Worm (Caenorhabditis elegans) whole organism, L4/young adult: ENCODE data around the gene cky-1.

ENCODE experiments used
- W03F9.2 ChIP-seq: fragments of 150-350 bp; optimal IDR thresholded peaks from 2 replicates; lab custom pipeline; 2014; ENCODE audit warnings: missing biosample characterization, missing genetic modification characterization
- dao-5 ChIP-seq: sonication (generic microtip); optimal IDR thresholded peaks from 2 replicates; lab custom pipeline; 2016; ENCODE audit warnings: missing genotype, missing genetic modification characterization, moderate library complexity, missing compliant biosample characterization
- him-1 ChIP-seq: sonication (generic microtip); optimal IDR thresholded peaks from 2 replicates; lab custom pipeline; 2016; ENCODE audit warnings: missing genotype, missing genetic modification reagents, missing genetic modification characterization, missing compliant biosample characterization

The cky-1 gene

DNA sequence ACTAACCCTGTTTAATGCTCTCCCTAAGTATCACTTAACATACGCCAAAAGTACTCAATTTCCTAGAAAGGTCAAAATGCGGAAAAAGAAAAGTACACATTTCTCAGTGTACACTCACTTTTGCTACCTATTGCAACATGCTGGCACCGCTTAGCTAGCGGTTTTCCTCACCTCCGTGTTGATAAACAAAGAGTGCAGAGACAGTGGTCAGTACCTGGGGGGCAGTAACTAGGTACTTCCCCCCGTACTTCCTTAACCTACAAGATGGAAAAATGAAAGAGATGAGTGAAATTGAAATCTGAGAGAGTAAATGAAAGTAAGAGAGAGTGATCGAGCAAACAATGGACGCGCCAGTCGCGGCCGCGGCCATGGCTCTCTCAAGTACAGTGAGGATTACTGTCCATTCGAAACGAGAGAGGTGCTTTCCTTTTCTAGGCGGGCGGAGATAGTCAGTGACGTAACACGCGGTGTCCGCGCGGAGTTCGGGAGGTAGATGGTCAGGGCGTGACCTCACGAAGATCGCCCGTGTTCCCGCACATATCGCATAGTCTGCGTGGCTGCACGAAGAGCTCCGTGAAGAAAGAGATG, at the start of gene cky-1:
Gene cky-1, plus strand, starts transcription at position 538 of the 588 bp plus-strand sequence.
- TF ChIP-seq W03F9.2 (tag; lab: Kevin White, UChicago) (no peak), him-1 (tag; lab: Kevin White, UChicago) (no peak), dao-5 (no peak)

DNA sequence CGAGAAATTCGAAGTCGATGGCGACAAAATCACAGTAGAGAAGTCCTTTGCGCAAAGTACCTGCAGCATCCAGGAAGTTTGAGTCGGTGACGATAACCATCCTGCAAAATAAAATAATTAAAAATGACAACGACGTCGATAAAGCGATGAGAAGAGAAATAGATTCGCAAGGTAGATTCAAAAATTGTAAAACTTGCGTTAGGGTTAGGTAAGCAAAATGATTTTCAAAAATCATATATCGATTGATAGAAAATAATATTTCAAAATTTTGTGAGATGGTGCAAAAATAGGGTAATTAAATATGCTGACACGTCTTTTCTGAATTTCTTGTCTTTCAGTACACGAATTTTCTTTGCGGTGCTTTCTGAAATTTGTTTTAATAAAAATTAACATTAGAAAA, 41.3 kb upstream of the cky-1 start, which contains the start of gene parn-1:
Gene parn-1, minus strand, starts transcription at position 101 of the 400 bp plus-strand sequence.
- TF ChIP-seq him-1 (tag; lab: Kevin White, UChicago) (no peak), W03F9.2 (tag; lab: Kevin White, UChicago) (no peak), dao-5 (no peak)

DNA sequence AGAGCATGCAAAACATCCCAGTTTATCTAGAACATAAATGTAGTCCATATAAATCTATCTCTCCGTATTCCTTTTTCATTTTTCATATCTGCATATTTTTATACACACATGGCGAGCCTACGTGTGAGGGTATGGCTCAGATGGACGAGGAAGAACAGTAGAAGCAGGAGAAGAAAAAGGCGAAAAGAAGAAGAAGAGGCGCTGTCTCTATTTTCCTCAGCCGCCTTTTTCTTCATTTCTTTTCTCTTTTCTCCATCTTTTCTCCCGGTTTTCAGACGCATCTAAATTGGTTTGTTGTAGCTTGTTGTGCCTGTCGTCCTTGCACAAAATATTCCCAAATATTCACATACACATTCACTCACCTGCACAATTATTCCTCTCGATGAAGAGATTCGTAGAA, 40.5 kb upstream of the cky-1 start, which contains the start of gene K10C8.4:
Gene K10C8.4, plus strand, starts transcription at position 301 of the 400 bp plus-strand sequence.
- TF ChIP-seq W03F9.2 (tag; lab: Kevin White, UChicago) (no peak), dao-5 (no peak), him-1 (tag; lab: Kevin White, UChicago) (no peak)

DNA sequence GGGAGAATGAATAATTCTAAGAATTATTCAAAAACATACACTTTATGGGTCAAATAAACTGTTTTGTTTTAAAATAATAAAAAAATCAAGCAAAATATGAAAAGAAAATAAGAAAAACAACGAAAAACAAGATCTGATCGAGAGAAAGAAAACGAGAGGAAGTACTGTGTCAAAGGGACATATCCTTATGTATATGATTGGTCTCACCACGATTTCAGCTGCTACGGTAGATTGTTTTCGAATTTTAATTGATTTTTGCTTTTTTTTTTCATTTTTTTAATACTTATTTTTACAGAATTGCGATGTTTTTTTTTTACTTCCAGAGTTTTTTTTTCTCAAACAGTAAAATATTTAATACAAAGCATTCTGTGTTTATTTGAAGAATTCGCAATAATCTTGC, 39.7 kb upstream of the cky-1 start:
- peak; percentile 62 for TF ChIP-seq W03F9.2 (tag; lab: Kevin White, UChicago)
- no peak for TF ChIP-seq him-1 (tag; lab: Kevin White, UChicago)
- no peak for TF ChIP-seq dao-5

DNA sequence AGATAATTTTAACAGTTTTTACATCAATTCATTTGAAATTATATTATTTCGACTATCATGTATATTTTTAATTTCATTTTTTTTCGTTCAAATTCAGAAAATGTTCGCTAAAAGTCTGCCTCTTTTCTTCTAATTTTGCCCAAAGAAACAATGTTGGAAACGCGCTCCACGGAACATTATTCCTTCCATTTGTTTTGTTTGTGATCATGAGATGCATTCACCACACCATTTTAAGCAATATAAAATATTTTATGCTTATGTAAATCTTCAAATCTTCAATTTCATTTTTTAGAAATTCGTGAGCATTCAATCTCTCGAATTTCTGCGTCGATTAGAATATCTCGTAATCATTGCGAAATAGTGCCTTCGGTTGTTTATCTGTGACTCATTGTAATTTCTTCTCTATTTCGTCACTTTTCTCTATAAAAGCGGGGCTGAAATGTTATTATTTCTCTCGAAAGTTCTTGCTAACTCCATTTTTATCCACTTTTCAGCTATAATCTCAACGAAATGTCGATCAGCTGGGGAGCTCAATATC, 39.1 kb upstream of the cky-1 start, which contains the start of gene istr-1:
Gene istr-1, plus strand, starts transcription at position 495 of the 538 bp plus-strand sequence.
- TF ChIP-seq W03F9.2 (tag; lab: Kevin White, UChicago) (no peak), dao-5 (no peak), him-1 (tag; lab: Kevin White, UChicago) (no peak)

DNA sequence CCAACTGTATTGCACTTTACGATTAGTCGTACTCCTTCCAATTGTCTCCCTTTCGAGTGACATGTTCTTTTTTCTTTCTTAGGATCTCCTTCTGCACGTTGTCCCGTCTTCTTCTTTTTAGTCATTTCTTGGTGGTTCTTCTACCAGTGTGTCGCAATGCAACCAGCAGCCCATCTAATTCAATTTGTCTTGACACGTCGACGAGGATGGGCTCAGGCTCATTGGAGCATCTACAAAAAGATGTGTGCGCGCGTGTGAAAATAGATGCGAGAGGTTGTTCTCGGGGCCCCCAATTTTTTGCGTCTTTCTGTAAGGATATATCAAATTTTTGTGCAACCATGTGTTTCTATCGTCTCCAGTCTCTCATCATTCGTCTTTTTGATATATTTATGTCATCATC, 34.9 kb upstream of the cky-1 start:
- TF ChIP-seq him-1 (tag; lab: Kevin White, UChicago) = no peak
- no peak for TF ChIP-seq dao-5
- TF ChIP-seq W03F9.2 (tag; lab: Kevin White, UChicago) = no peak

DNA sequence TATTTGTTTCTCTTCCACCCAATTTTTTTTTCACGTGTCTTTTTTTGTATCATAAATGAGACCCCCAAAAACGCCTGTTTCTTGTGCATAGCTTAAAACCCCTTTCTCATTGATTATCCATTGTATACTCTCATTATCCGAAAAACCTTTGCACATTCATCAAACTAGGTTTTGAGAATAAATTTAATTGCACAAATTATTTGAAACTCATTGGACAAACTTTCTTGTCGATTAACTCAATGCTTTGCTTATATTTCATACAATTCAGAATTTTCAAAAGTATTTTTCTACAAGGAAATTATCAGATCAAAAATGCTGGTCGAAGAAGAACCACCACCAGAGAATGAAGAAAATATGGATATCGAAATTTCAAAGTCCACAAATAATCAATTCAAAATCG, 32.4 kb upstream of the cky-1 start, which contains the start of gene R11D1.1:
Gene R11D1.1, plus strand, starts transcription at position 301 of the 400 bp plus-strand sequence.
- TF ChIP-seq him-1 (tag; lab: Kevin White, UChicago) (no peak), dao-5 (no peak), W03F9.2 (tag; lab: Kevin White, UChicago) (no peak)

DNA sequence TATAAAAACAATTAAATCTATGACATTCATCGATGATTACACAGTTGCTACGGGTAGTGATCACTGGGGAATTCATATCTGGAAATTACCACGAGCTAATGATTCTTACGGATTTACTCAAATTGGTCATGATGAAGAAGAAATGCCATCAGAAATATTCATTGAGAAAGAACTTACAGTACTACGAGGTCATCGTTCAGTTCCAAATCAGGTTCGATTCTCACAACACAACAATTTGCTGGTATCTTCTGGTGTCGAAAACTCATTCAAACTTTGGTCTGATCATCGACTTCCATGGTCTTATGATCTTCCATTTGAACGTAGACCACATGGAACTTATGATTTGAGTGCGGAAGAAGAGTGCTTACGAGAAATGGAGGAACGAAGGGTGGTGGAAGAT, 30.0 kb upstream of the cky-1 start:
- TF ChIP-seq him-1 (tag; lab: Kevin White, UChicago) = no peak
- TF ChIP-seq W03F9.2 (tag; lab: Kevin White, UChicago) = no peak
- TF ChIP-seq dao-5 = no peak

DNA sequence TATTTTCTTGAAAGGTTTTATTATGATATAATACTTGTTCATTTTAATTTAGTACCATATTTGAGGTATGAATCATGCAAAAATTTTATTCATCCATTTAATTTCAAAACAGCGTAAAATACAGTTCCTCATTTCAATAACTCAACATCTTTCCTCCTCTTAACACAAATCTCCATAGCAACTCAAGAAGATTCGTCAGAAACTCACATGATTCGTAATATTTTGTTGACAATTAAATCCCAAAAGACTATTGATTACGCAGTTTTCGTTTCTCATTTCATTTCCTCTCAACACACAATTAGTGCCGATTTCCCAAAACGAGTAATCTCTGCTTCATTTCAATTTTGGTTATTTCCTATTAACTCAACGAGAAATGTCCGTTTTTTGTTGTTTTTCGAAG, 28.2 kb upstream of the cky-1 start, which contains the start of gene R11D1.2:
Gene R11D1.2, plus strand, starts transcription at position 301 of the 400 bp plus-strand sequence.
- no peak for TF ChIP-seq him-1 (tag; lab: Kevin White, UChicago)
- no peak for TF ChIP-seq W03F9.2 (tag; lab: Kevin White, UChicago)
- TF ChIP-seq dao-5 = no peak

DNA sequence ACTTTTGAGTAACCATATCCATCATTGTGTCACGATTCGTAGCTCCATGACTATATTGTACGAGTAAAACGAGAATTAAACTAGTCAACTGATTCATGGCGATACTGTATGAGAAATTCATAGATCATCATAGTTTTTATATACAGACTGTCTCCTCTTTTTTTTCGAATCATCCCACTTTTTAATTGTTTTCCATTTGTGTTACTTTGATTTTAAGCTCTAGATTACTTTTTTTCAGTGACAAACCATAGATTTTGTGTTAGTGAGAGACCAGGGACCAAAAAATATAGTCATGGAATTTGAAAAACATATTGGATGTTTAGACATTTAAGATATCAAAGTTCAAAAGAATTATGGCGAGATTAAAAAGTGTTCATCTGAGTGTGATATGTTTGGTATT, 24.5 kb upstream of the cky-1 start, which contains the start of gene R11D1.3:
Gene R11D1.3, minus strand, starts transcription at position 101 of the 400 bp plus-strand sequence.
- TF ChIP-seq W03F9.2 (tag; lab: Kevin White, UChicago) = no peak

DNA sequence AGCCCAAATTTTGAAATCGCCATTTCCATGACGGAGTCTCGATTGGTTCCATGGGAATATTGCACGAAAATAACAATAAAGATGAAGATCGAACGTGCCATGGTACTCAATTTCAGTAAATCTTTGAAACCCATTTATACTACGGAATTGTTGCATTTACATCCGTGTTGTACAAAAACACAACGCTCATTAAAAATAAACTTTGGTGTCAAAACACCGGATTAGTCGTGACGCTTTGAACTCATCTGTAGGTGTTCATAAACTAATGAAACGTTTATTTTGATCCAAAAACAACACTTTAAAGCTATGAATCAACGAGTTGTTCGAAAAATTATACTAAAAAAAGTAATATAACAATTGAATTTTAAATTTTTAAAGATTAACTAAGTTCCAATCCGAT, 22.4 kb upstream of the cky-1 start, which contains the start of gene R11D1.4:
Gene R11D1.4, minus strand, starts transcription at position 101 of the 400 bp plus-strand sequence.
- TF ChIP-seq him-1 (tag; lab: Kevin White, UChicago) (no peak), dao-5 (no peak), W03F9.2 (tag; lab: Kevin White, UChicago) (no peak)

DNA sequence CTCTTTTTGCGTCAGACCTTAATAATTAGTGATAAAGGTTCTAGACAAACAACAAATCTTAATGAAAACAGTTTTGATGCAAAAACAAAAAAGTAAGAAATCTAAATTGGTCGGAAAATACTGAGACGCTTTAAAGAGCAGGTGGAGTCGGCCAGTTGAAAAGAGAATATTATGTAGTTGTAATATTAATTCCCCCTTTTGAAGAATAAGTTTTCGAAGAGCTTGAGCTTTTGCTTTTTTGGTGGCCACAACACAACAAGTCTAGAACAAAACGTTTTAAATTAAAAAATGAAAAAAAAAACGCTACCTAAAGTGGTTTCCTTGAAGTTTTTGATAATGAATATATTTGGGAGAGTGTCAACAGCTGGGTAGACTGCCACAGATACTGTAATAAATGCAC, 20.1 kb upstream of the cky-1 start, which contains the start of gene str-178:
Gene str-178, minus strand, starts transcription at position 101 of the 400 bp plus-strand sequence.
- TF ChIP-seq him-1 (tag; lab: Kevin White, UChicago) (no peak), W03F9.2 (tag; lab: Kevin White, UChicago) (no peak), dao-5 (no peak)

DNA sequence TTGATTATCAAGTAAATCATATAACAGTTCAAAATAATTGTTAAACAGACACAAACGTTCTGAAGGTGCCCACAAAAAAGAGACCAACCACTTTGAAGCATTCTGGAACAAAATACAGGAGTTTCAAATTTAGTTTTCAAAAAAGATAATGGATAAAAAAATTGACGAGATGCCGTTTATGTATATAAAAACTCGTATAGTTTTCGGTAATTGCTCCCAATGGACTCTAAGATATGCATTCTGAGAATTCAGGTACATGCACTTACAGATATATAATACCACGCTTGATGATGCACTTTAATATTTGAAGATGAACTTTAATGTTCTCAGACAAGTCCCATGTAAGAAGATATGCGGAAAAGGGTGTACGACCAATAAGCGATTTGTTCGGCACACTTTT, 17.9 kb upstream of the cky-1 start, which contains the start of gene str-181:
Gene str-181, minus strand, starts transcription at position 101 of the 400 bp plus-strand sequence.
- TF ChIP-seq him-1 (tag; lab: Kevin White, UChicago) (no peak), W03F9.2 (tag; lab: Kevin White, UChicago) (no peak), dao-5 (no peak)

DNA sequence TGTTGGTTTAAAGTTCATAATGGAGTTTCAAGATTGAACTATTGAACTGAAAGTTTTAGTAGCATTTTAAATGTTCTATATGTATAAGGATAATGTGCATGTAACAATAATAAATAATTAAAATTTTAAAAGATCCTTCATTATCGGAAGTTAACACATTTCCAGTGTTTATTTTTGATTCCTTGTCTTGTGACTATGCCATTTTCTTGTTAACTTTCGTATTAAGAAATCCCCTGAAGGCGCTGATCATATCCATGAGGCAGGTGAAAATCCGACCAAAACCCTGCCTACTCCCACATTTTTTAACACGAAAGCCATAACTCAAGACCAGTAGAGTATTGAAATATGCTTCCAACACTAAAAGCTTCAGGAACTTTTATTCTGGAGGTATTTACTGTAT, 16.8 kb upstream of the cky-1 start, which contains the start of gene R11D1.7:
Gene R11D1.7, plus strand, starts transcription at position 301 of the 400 bp plus-strand sequence.
- TF ChIP-seq dao-5 (no peak), W03F9.2 (tag; lab: Kevin White, UChicago) (no peak), him-1 (tag; lab: Kevin White, UChicago) (no peak)
